Worm (Caenorhabditis elegans) whole organism, L3 larva: ENCODE results near the gene prmt-5.

Experiments used
- R02D3.7 ChIP-seq: fragments of 150-350 bp; optimal IDR thresholded peaks from 2 replicates; lab custom pipeline; 2014; ENCODE audit warnings: missing biosample characterization, missing genetic modification characterization
- aly-2 ChIP-seq: fragments of 150-350 bp; optimal IDR thresholded peaks from 2 replicates; lab custom pipeline; 2014; ENCODE audit warnings: missing biosample characterization, missing genetic modification characterization
- ceh-16 ChIP-seq: sonication (generic microtip); optimal IDR thresholded peaks from 2 replicates; lab custom pipeline; 2017; ENCODE audit warnings: missing biosample characterization, missing genetic modification characterization
- ceh-28 ChIP-seq: fragments of 150-350 bp; optimal IDR thresholded peaks from 2 replicates; lab custom pipeline; 2014; ENCODE audit warnings: missing biosample characterization, missing genetic modification reagents, missing genetic modification characterization
- ceh-82 ChIP-seq: fragments of 150-350 bp; optimal IDR thresholded peaks from 2 replicates; lab custom pipeline; 2014; ENCODE audit warnings: missing biosample characterization, missing genetic modification characterization
- egl-5 ChIP-seq: fragments of 150-350 bp; optimal IDR thresholded peaks from 2 replicates; lab custom pipeline; 2017; ENCODE audit warnings: missing biosample characterization, missing genetic modification reagents, missing genetic modification characterization, inconsistent platforms
- elt-1 ChIP-seq: fragments of 150-350 bp; optimal IDR thresholded peaks from 2 replicates; lab custom pipeline; 2014; ENCODE audit warnings: missing biosample characterization, missing genetic modification characterization
- elt-2 ChIP-seq: sonication (generic microtip); optimal IDR thresholded peaks from 2 replicates; lab custom pipeline; 2016; ENCODE audit warnings: missing genetic modification reagents, mild to moderate bottlenecking, missing genetic modification characterization, missing compliant biosample characterization
- elt-3 ChIP-seq, 3 experiments: fragments of 150-350 bp in 1 of 3; sonication (generic microtip) in 2 of 3; optimal IDR thresholded peaks; 2 replicates in 2 of 3; 4 replicates in 1 of 3; lab custom pipeline; 2014 to 2017; ENCODE audit warnings: missing biosample characterization in 3 of 3, missing genetic modification characterization in 3 of 3
- eor-1 ChIP-seq, 2 experiments: fragments of 150-350 bp; optimal IDR thresholded peaks; 2 replicates each; lab custom pipeline; 2014 to 2018; ENCODE audit warnings: missing biosample characterization in 2 of 2, missing genetic modification characterization in 2 of 2
- fkh-2 ChIP-seq: fragments of 150-350 bp; optimal IDR thresholded peaks from 2 replicates; lab custom pipeline; 2014; ENCODE audit warnings: missing biosample characterization, missing genetic modification reagents, missing genetic modification characterization
- fos-1 ChIP-seq: fragments of 150-350 bp; optimal IDR thresholded peaks from 2 replicates; lab custom pipeline; 2014; ENCODE audit warnings: missing biosample characterization, missing genetic modification characterization
- hmg-11 ChIP-seq: sonication (generic microtip); optimal IDR thresholded peaks from 2 replicates; lab custom pipeline; 2016; ENCODE audit warnings: missing genetic modification characterization, missing compliant biosample characterization
- jun-1 ChIP-seq: fragments of 150-350 bp; optimal IDR thresholded peaks from 2 replicates; lab custom pipeline; 2014; ENCODE audit warnings: missing biosample characterization, missing genetic modification reagents, missing genetic modification characterization
- lin-15B ChIP-seq: fragments of 150-350 bp; optimal IDR thresholded peaks from 2 replicates; lab custom pipeline; 2014; ENCODE audit warnings: missing biosample characterization, missing genetic modification characterization
- lin-39 ChIP-seq: fragments of 150-350 bp; optimal IDR thresholded peaks from 2 replicates; lab custom pipeline; 2018; ENCODE audit warnings: missing biosample characterization, missing genetic modification reagents, missing genetic modification characterization
- lsy-12 ChIP-seq: sonication (generic microtip); optimal IDR thresholded peaks from 2 replicates; lab custom pipeline; 2016; ENCODE audit warnings: mild to moderate bottlenecking, missing genetic modification characterization, missing compliant biosample characterization
- mdl-1 ChIP-seq: fragments of 150-350 bp; optimal IDR thresholded peaks from 2 replicates; lab custom pipeline; 2014; ENCODE audit warnings: missing biosample characterization, missing genetic modification characterization
- mml-1 ChIP-seq: fragments of 150-350 bp; sonication (generic microtip); optimal IDR thresholded peaks from 3 replicates; lab custom pipeline; 2014; ENCODE audit warnings: missing biosample characterization, missing genetic modification characterization
- nfya-1 ChIP-seq: sonication (generic microtip); optimal IDR thresholded peaks from 2 replicates; lab custom pipeline; 2017; ENCODE audit warnings: missing genetic modification characterization, mild to moderate bottlenecking, missing compliant biosample characterization, antibody characterized with exemption, moderate library complexity; ENCODE audit not compliant: insufficient read depth
- nhr-11 ChIP-seq: fragments of 150-350 bp; optimal IDR thresholded peaks from 2 replicates; lab custom pipeline; 2014; ENCODE audit warnings: missing biosample characterization, missing genetic modification characterization
- nhr-23 ChIP-seq: fragments of 150-350 bp; optimal IDR thresholded peaks from 2 replicates; lab custom pipeline; 2014; ENCODE audit warnings: missing biosample characterization, missing genetic modification reagents, missing genetic modification characterization
- nhr-25 ChIP-seq: sonication (generic microtip); optimal IDR thresholded peaks from 2 replicates; lab custom pipeline; 2017; ENCODE audit warnings: missing biosample characterization, missing genetic modification characterization
- nhr-28 ChIP-seq: fragments of 150-350 bp; optimal IDR thresholded peaks from 2 replicates; lab custom pipeline; 2014; ENCODE audit warnings: missing biosample characterization, missing genetic modification characterization
- nhr-43 ChIP-seq: sonication (generic microtip); optimal IDR thresholded peaks from 2 replicates; lab custom pipeline; 2016; ENCODE audit warnings: mild to moderate bottlenecking, missing genetic modification characterization, missing compliant biosample characterization; ENCODE audit not compliant: poor library complexity, severe bottlenecking
- nhr-67 ChIP-seq: fragments of 150-350 bp; optimal IDR thresholded peaks from 2 replicates; lab custom pipeline; 2014; ENCODE audit warnings: missing biosample characterization, missing genetic modification characterization
- nhr-76 ChIP-seq: fragments of 150-350 bp; sonication (generic microtip); optimal IDR thresholded peaks from 5 replicates; lab custom pipeline; 2014; ENCODE audit warnings: missing biosample characterization, missing genetic modification characterization
- nhr-77 ChIP-seq: fragments of 150-350 bp; optimal IDR thresholded peaks from 2 replicates; lab custom pipeline; 2014; ENCODE audit warnings: missing biosample characterization, missing genetic modification characterization
- pha-4 ChIP-seq: fragments of 150-350 bp; optimal IDR thresholded peaks from 2 replicates; lab custom pipeline; 2014; ENCODE audit warnings: missing biosample characterization, missing genetic modification reagents, missing genetic modification characterization
- pqm-1 ChIP-seq: fragments of 150-350 bp; optimal IDR thresholded peaks from 2 replicates; lab custom pipeline; 2017; ENCODE audit warnings: missing biosample characterization, missing genetic modification characterization, inconsistent platforms
- skn-1 ChIP-seq: fragments of 150-350 bp; optimal IDR thresholded peaks from 2 replicates; lab custom pipeline; 2014; ENCODE audit warnings: missing biosample characterization, missing genetic modification characterization
- snpc-4 ChIP-seq: fragments of 150-350 bp; optimal IDR thresholded peaks from 2 replicates; lab custom pipeline; 2014; ENCODE audit warnings: missing biosample characterization, missing genetic modification characterization
- tbx-2 ChIP-seq: sonication (generic microtip); optimal IDR thresholded peaks from 2 replicates; lab custom pipeline; 2016; ENCODE audit warnings: mild to moderate bottlenecking, missing genetic modification characterization, missing compliant biosample characterization
- unc-62 ChIP-seq: fragments of 150-350 bp; sonication (generic microtip); optimal IDR thresholded peaks from 4 replicates; lab custom pipeline; 2014; ENCODE audit warnings: missing biosample characterization, missing genetic modification reagents, missing genetic modification characterization
- zag-1 ChIP-seq: fragments of 150-350 bp; optimal IDR thresholded peaks from 2 replicates; lab custom pipeline; 2014; ENCODE audit warnings: missing biosample characterization, missing genetic modification characterization
- ztf-11 ChIP-seq: fragments of 150-350 bp; optimal IDR thresholded peaks from 2 replicates; lab custom pipeline; 2014; ENCODE audit warnings: missing biosample characterization, missing genetic modification characterization
- ztf-4 ChIP-seq: fragments of 150-350 bp; optimal IDR thresholded peaks from 2 replicates; lab custom pipeline; 2014; ENCODE audit warnings: missing biosample characterization, missing genetic modification characterization

prmt-5 gene

ce11 chrIII:5200349-5200748, 30.0 kb upstream of the prmt-5 start:
- TF ChIP-seq pha-4 (tag; lab: Kevin White, UChicago) (peak; percentile 68), fos-1 (no peak), elt-1 (tag; lab: Kevin White, UChicago) (no peak), lin-15B (tag; lab: Kevin White, UChicago) (no peak), nhr-25 (tag; lab: Kevin White, UChicago) (no peak), pqm-1 (tag; lab: Kevin White, UChicago) (peak; percentile 52), jun-1 (peak; percentile 38), elt-2 (peak; percentile 49), mdl-1 (no peak), nhr-28 (tag; lab: Kevin White, UChicago) (no peak)

- peak in 2 of 3 experiments; percentile 42 to 64 for TF ChIP-seq elt-3 (tag; optimal IDR thresholded peaks at IDR 0.05; lab: Kevin White, UChicago)
- TF ChIP-seq R02D3.7, result no peak
- TF ChIP-seq ceh-28 (tag; lab: Kevin White, UChicago), result peak; percentile 2
- peak; percentile 97 for TF ChIP-seq elt-2
- TF ChIP-seq mdl-1, result no peak
- TF ChIP-seq fos-1, result no peak
- TF ChIP-seq ztf-4 (tag; lab: Kevin White, UChicago), result no peak
- peak; percentile 76 for TF ChIP-seq pha-4 (tag; lab: Kevin White, UChicago)
- TF ChIP-seq jun-1, result peak; percentile 45
- TF ChIP-seq pqm-1 (tag; lab: Kevin White, UChicago), result peak; percentile 98
- TF ChIP-seq mml-1 (tag; lab: Kevin White, UChicago), result no peak
- TF ChIP-seq nhr-23 (tag; lab: Kevin White, UChicago), result peak; percentile 9
These were observed 29.1 kb upstream of the prmt-5 start for ce11 chrIII:5201267-5201666.

ce11 chrIII:5202641-5203040, 27.7 kb upstream of the prmt-5 start:
- peak; percentile 78 for TF ChIP-seq nhr-43 (tag; lab: Kevin White, UChicago)
- TF ChIP-seq unc-62 (GFP tag; lab: Kevin White, UChicago), result no peak
- peak; percentile 85 for TF ChIP-seq pha-4 (tag; lab: Kevin White, UChicago)
- peak; percentile 81 for TF ChIP-seq nhr-25 (tag; lab: Kevin White, UChicago)
- TF ChIP-seq eor-1 (tag; optimal IDR thresholded peaks at IDR 0.05; lab: Kevin White, UChicago), result no peak
- TF ChIP-seq snpc-4 (tag; lab: Kevin White, UChicago), result peak; percentile 30
- peak; percentile 29 for TF ChIP-seq hmg-11 (tag; lab: Kevin White, UChicago)
- no peak for TF ChIP-seq lin-39 (tag; lab: Kevin White, UChicago)
- peak; percentile 44 for TF ChIP-seq nhr-23 (tag; lab: Kevin White, UChicago)
- peak; percentile 79 for TF ChIP-seq jun-1
- TF ChIP-seq nhr-76 (tag; lab: Kevin White, UChicago), result no peak
- TF ChIP-seq elt-3 (tag; optimal IDR thresholded peaks at IDR 0.05; lab: Kevin White, UChicago), result peak in 1 of 3 experiments; percentile 20
- TF ChIP-seq lsy-12 (tag; lab: Kevin White, UChicago), result peak; percentile 48
- no peak for TF ChIP-seq fkh-2
- TF ChIP-seq nhr-11 (tag; lab: Kevin White, UChicago), result no peak
- TF ChIP-seq zag-1 (tag; lab: Kevin White, UChicago), result no peak
- TF ChIP-seq pqm-1 (tag; lab: Kevin White, UChicago), result peak; percentile 89
- no peak for TF ChIP-seq ztf-4 (tag; lab: Kevin White, UChicago)
- no peak for TF ChIP-seq egl-5 (tag; lab: Kevin White, UChicago)
- no peak for TF ChIP-seq ceh-16 (tag; lab: Kevin White, UChicago)
- peak; percentile 34 for TF ChIP-seq elt-1 (tag; lab: Kevin White, UChicago)
- TF ChIP-seq nfya-1, result peak; percentile 73
- TF ChIP-seq ceh-28 (tag; lab: Kevin White, UChicago), result peak; percentile 60
- no peak for TF ChIP-seq nhr-28 (tag; lab: Kevin White, UChicago)
- TF ChIP-seq ceh-82 (tag; lab: Kevin White, UChicago), result no peak
- TF ChIP-seq lin-15B (tag; lab: Kevin White, UChicago), result peak; percentile 12
- TF ChIP-seq ztf-11 (tag; lab: Kevin White, UChicago), result no peak
- no peak for TF ChIP-seq nhr-77
- no peak for TF ChIP-seq aly-2
- TF ChIP-seq elt-2, result peak; percentile 80
- no peak for TF ChIP-seq skn-1 (tag; lab: Kevin White, UChicago)
- no peak for TF ChIP-seq tbx-2 (tag; lab: Kevin White, UChicago)
- no peak for TF ChIP-seq nhr-67 (tag; lab: Kevin White, UChicago)
